Worm (Caenorhabditis elegans) whole organism, early embryonic: Measurements from ENCODE around the gene C43H6.12.

ENCODE experiments used
- ama-1 ChIP-seq: fragments of 150-350 bp; optimal IDR thresholded peaks from 2 replicates; lab custom pipeline; 2014
- ceh-13 ChIP-seq: fragments of 200-800 bp; sonication (Bioruptor generic); optimal IDR thresholded peaks from 2 replicates; lab custom pipeline; 2018; ENCODE audit warnings: mild to moderate bottlenecking, missing genetic modification characterization, missing compliant biosample characterization
- ceh-36 ChIP-seq: sonication (generic microtip); optimal IDR thresholded peaks from 2 replicates; lab custom pipeline; 2016; ENCODE audit warnings: missing genetic modification characterization, inconsistent platforms, missing compliant biosample characterization
- ets-7 ChIP-seq: sonication (generic microtip); optimal IDR thresholded peaks from 2 replicates; lab custom pipeline; 2016; ENCODE audit warnings: missing genotype, missing genetic modification characterization, missing compliant biosample characterization
- flt-1 ChIP-seq: fragments of 200-800 bp; sonication (Bioruptor generic); IDR thresholded peaks from 2 replicates; pipeline ENCODE4 v1.3.6; 2022; ENCODE audit warnings: missing genetic modification characterization, missing compliant biosample characterization
- hmg-4 ChIP-seq: fragments of 200-800 bp; sonication (Bioruptor generic); optimal IDR thresholded peaks from 2 replicates; lab custom pipeline; 2018; ENCODE audit warnings: mild to moderate bottlenecking, missing genetic modification characterization, missing compliant biosample characterization
- hnd-1 ChIP-seq: sonication (generic microtip); optimal IDR thresholded peaks from 2 replicates; lab custom pipeline; 2016; ENCODE audit warnings: missing genetic modification characterization, missing compliant biosample characterization
- pes-1 ChIP-seq: fragments of 200-800 bp; sonication (Bioruptor generic); IDR thresholded peaks from 2 replicates; pipeline ENCODE4 v1.3.6; 2022; ENCODE audit warnings: missing genetic modification reagents, missing genetic modification characterization, missing compliant biosample characterization
- sea-1 ChIP-seq: fragments of 200-800 bp; sonication (Bioruptor generic); conservative IDR thresholded peaks from 2 replicates; pipeline ENCODE4 v1.3.6; 2022; ENCODE audit warnings: missing genetic modification characterization, missing compliant biosample characterization
- tbx-11 ChIP-seq: fragments of 200-800 bp; sonication (Bioruptor generic); IDR thresholded peaks from 2 replicates; pipeline ENCODE4 v1.3.6; 2022; ENCODE audit warnings: missing genetic modification characterization, missing compliant biosample characterization
- tbx-37 ChIP-seq: fragments of 200-800 bp; sonication (Bioruptor generic); conservative IDR thresholded peaks from 2 replicates; pipeline ENCODE4 v1.3.6; 2022; ENCODE audit warnings: missing genetic modification reagents, missing genetic modification characterization, missing compliant biosample characterization
- tra-4 ChIP-seq: sonication (generic microtip); optimal IDR thresholded peaks from 2 replicates; lab custom pipeline; 2017; ENCODE audit warnings: missing genetic modification characterization, missing compliant biosample characterization

DNA sequence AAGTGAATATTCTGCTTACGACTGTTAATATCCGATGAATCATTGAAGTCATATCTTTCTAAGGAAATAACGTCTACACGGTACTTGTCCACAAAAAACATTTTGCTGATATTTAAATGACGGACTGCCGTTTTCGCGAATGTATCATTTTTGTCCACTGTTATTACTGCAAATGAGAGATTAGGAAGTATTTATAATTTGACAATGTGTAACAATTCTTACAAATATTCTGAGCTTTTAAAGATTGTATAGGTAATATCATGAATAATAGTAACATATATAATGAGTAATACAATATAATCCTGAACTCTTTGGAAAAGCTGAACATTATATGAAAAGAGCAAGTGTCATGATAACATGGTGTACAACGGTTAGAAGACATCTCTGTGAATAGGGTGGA is 10.4 kb downstream of the C43H6.12 start, which contains the start of gene glr-7:
- TF ChIP-seq ama-1 (lab: Kevin White, UChicago), result no peak
- no peak for TF ChIP-seq sea-1 (GFP tag; lab: Robert Waterston, UW)
- no peak for TF ChIP-seq tra-4 (tag; lab: Kevin White, UChicago)
- no peak for TF ChIP-seq tbx-11 (GFP tag; lab: Robert Waterston, UW)
- TF ChIP-seq ceh-13 (GFP tag; lab: Kevin White, UChicago), result no peak
- no peak for TF ChIP-seq hnd-1 (tag; lab: Kevin White, UChicago)
- no peak for TF ChIP-seq tbx-37 (GFP tag; lab: Robert Waterston, UW)
- no peak for TF ChIP-seq ets-7 (tag; lab: Kevin White, UChicago)
- TF ChIP-seq pes-1 (GFP tag; lab: Robert Waterston, UW), result no peak
- no peak for TF ChIP-seq flt-1 (GFP tag; lab: Robert Waterston, UW)
- no peak for TF ChIP-seq hmg-4 (GFP tag; lab: Kevin White, UChicago)
- no peak for TF ChIP-seq ceh-36 (tag; lab: Kevin White, UChicago)
